Fruit fly (Drosophila melanogaster) whole organism, prepupa: ENCODE results near the gene Rtca.
A peak's percentile ranks its signal among the peaks of the same experiment; 100 is the strongest.

Experiments used
- Blimp-1 ChIP-seq: fragments of 200-800 bp; sonication (Bioruptor generic); optimal IDR thresholded peaks from 3 replicates; lab custom pipeline; 2017; ENCODE audit warnings: missing biosample characterization, missing genetic modification characterization, mild to moderate bottlenecking, moderate library complexity, missing genetic modification reagents
- CG10631 ChIP-seq: fragments of 200-800 bp; sonication (Bioruptor generic); optimal IDR thresholded peaks from 2 replicates; lab custom pipeline; 2016; ENCODE audit warnings: missing biosample characterization, missing genetic modification characterization
- CG10669 ChIP-seq: fragments of 200-800 bp; sonication (Bioruptor generic); optimal IDR thresholded peaks from 3 replicates; lab custom pipeline; 2018; ENCODE audit warnings: missing biosample characterization, mild to moderate bottlenecking, missing genetic modification characterization, moderate library complexity
- CG11294 ChIP-seq: fragments of 200-800 bp; sonication (Bioruptor generic); IDR thresholded peaks from 2 replicates; pipeline ENCODE4 v1.3.6; 2022; ENCODE audit warnings: missing biosample characterization, missing genetic modification characterization
- CG11762 ChIP-seq: fragments of 200-800 bp; sonication (Bioruptor generic); optimal IDR thresholded peaks from 3 replicates; lab custom pipeline; 2016; ENCODE audit warnings: missing biosample characterization, missing genetic modification characterization; ENCODE audit not compliant: insufficient read depth
- CG11902 ChIP-seq: fragments of 200-800 bp; sonication (Bioruptor generic); optimal IDR thresholded peaks from 3 replicates; lab custom pipeline; 2016; ENCODE audit warnings: missing biosample characterization, missing genetic modification characterization
- CG15336 ChIP-seq: fragments of 200-800 bp; sonication (Bioruptor generic); IDR thresholded peaks from 2 replicates; pipeline ENCODE4 v1.3.6; 2022; ENCODE audit warnings: missing biosample characterization, missing genetic modification characterization
- CG16779 ChIP-seq: fragments of 200-800 bp; sonication (Bioruptor generic); optimal IDR thresholded peaks from 3 replicates; lab custom pipeline; 2017; ENCODE audit warnings: missing biosample characterization, mild to moderate bottlenecking, missing genetic modification characterization
- CG32006 ChIP-seq: fragments of 200-800 bp; sonication (Bioruptor generic); optimal IDR thresholded peaks from 3 replicates; lab custom pipeline; 2017; ENCODE audit warnings: missing biosample characterization, mild to moderate bottlenecking, missing genetic modification characterization
- CG34406 ChIP-seq: fragments of 200-800 bp; sonication (Bioruptor generic); optimal IDR thresholded peaks from 3 replicates; lab custom pipeline; 2016; ENCODE audit warnings: missing biosample characterization, missing genetic modification characterization
- CG3919 ChIP-seq: fragments of 200-800 bp; sonication (Bioruptor generic); optimal IDR thresholded peaks from 3 replicates; lab custom pipeline; 2016; ENCODE audit warnings: missing biosample characterization, missing genetic modification characterization
- CG6163 ChIP-seq: fragments of 200-800 bp; sonication (Bioruptor generic); IDR thresholded peaks from 3 replicates; pipeline ENCODE4 v1.3.6; 2022; ENCODE audit warnings: missing biosample characterization, missing genetic modification characterization
- CG6276 ChIP-seq: fragments of 200-800 bp; sonication (Bioruptor generic); optimal IDR thresholded peaks from 2 replicates; lab custom pipeline; 2017; ENCODE audit warnings: missing biosample characterization, mild to moderate bottlenecking, missing genetic modification characterization
- CG6792 ChIP-seq: fragments of 200-800 bp; sonication (Bioruptor generic); optimal IDR thresholded peaks from 3 replicates; lab custom pipeline; 2016; ENCODE audit warnings: missing biosample characterization, missing genetic modification characterization
- CG6808 ChIP-seq: fragments of 200-800 bp; sonication (Bioruptor generic); optimal IDR thresholded peaks from 3 replicates; lab custom pipeline; 2017; ENCODE audit warnings: missing biosample characterization, missing genetic modification characterization, mild to moderate bottlenecking, moderate library complexity, missing genetic modification reagents
- CG6854 ChIP-seq: fragments of 200-800 bp; sonication (Bioruptor generic); optimal IDR thresholded peaks from 2 replicates; lab custom pipeline; 2017; ENCODE audit warnings: missing biosample characterization, mild to moderate bottlenecking, missing genetic modification characterization
- CG7368 ChIP-seq: fragments of 200-800 bp; sonication (Bioruptor generic); optimal IDR thresholded peaks from 3 replicates; lab custom pipeline; 2016; ENCODE audit warnings: missing biosample characterization, missing genetic modification characterization
- CG8119 ChIP-seq: fragments of 200-800 bp; sonication (Bioruptor generic); IDR thresholded peaks from 3 replicates; pipeline ENCODE4 v1.3.6; 2022; ENCODE audit warnings: missing biosample characterization, missing genetic modification characterization
- CG8632 ChIP-seq: fragments of 200-800 bp; sonication (Bioruptor generic); optimal IDR thresholded peaks from 3 replicates; lab custom pipeline; 2016; ENCODE audit warnings: missing biosample characterization, missing genetic modification characterization
- Eip75B ChIP-seq: fragments of 200-800 bp; sonication (Bioruptor generic); optimal IDR thresholded peaks from 3 replicates; lab custom pipeline; 2016; ENCODE audit warnings: missing biosample characterization, missing genetic modification characterization
- Eip78C ChIP-seq: fragments of 200-800 bp; sonication (Bioruptor generic); peaks from one replicate; lab custom pipeline; 2016; ENCODE audit warnings: missing biosample characterization, missing genetic modification characterization
- Ets21C ChIP-seq: fragments of 200-800 bp; sonication (Bioruptor generic); optimal IDR thresholded peaks from 3 replicates; lab custom pipeline; 2016; ENCODE audit warnings: missing biosample characterization, missing genetic modification characterization
- Ets96B ChIP-seq: fragments of 200-800 bp; optimal IDR thresholded peaks from 2 replicates; lab custom pipeline; 2019; ENCODE audit warnings: missing biosample characterization, mild to moderate bottlenecking, missing genetic modification characterization, moderate library complexity
- Gug ChIP-seq: fragments of 200-800 bp; sonication (Bioruptor generic); IDR thresholded peaks from 2 replicates; pipeline ENCODE4 v1.3.6; 2022; ENCODE audit warnings: missing biosample characterization, missing genetic modification characterization
- Hr38 ChIP-seq: sonication (Bioruptor generic); optimal IDR thresholded peaks from 2 replicates; lab custom pipeline; 2016; ENCODE audit warnings: missing biosample characterization, missing genetic modification characterization
- Hr39 ChIP-seq: fragments of 200-800 bp; sonication (Bioruptor generic); optimal IDR thresholded peaks from 2 replicates; lab custom pipeline; 2016; ENCODE audit warnings: missing biosample characterization, missing genetic modification characterization
- Lpt ChIP-seq: fragments of 200-800 bp; sonication (Bioruptor generic); optimal IDR thresholded peaks from 3 replicates; lab custom pipeline; 2016; ENCODE audit warnings: missing biosample characterization, missing genetic modification characterization
- Met ChIP-seq: fragments of 200-800 bp; sonication (Bioruptor generic); optimal IDR thresholded peaks from 3 replicates; lab custom pipeline; 2016; ENCODE audit warnings: missing biosample characterization, missing genetic modification characterization
- OdsH ChIP-seq: fragments of 200-800 bp; sonication (Bioruptor generic); optimal IDR thresholded peaks from 3 replicates; lab custom pipeline; 2016; ENCODE audit warnings: missing biosample characterization, missing genetic modification characterization
- Smox ChIP-seq: fragments of 200-800 bp; sonication (Bioruptor generic); optimal IDR thresholded peaks from 3 replicates; lab custom pipeline; 2016; ENCODE audit warnings: missing biosample characterization, missing genetic modification characterization
- Sox102F ChIP-seq: fragments of 200-800 bp; sonication (Bioruptor generic); optimal IDR thresholded peaks from 2 replicates; lab custom pipeline; 2016; ENCODE audit warnings: missing biosample characterization, mild to moderate bottlenecking, missing genetic modification characterization
- Sox14 ChIP-seq: fragments of 200-800 bp; sonication (Bioruptor generic); optimal IDR thresholded peaks from 3 replicates; lab custom pipeline; 2016; ENCODE audit warnings: missing biosample characterization, missing genetic modification characterization
- Sox15 ChIP-seq: fragments of 200-800 bp; sonication (Bioruptor generic); optimal IDR thresholded peaks from 3 replicates; lab custom pipeline; 2016; ENCODE audit warnings: missing biosample characterization, missing genetic modification characterization
- achi ChIP-seq: fragments of 200-800 bp; sonication (Bioruptor generic); optimal IDR thresholded peaks from 3 replicates; lab custom pipeline; 2016; ENCODE audit warnings: missing biosample characterization, missing genetic modification characterization
- dac ChIP-seq: fragments of 200-800 bp; sonication (Bioruptor generic); optimal IDR thresholded peaks from 2 replicates; lab custom pipeline; 2017; ENCODE audit warnings: missing biosample characterization, mild to moderate bottlenecking, missing genetic modification characterization
- dsx ChIP-seq: fragments of 200-800 bp; optimal IDR thresholded peaks from 3 replicates; lab custom pipeline; 2019; ENCODE audit warnings: missing biosample characterization, mild to moderate bottlenecking, missing genetic modification characterization, moderate library complexity; ENCODE audit not compliant: poor library complexity, severe bottlenecking
- eg ChIP-seq: fragments of 200-800 bp; sonication (Bioruptor generic); IDR thresholded peaks from 3 replicates; pipeline ENCODE4 v1.3.6; 2022; ENCODE audit warnings: missing biosample characterization, missing genetic modification characterization
- fd59A ChIP-seq: fragments of 200-800 bp; sonication (Bioruptor generic); optimal IDR thresholded peaks from 2 replicates; lab custom pipeline; 2017; ENCODE audit warnings: missing biosample characterization, mild to moderate bottlenecking, missing genetic modification characterization, missing genetic modification reagents
- fkh ChIP-seq: fragments of 200-800 bp; sonication (Bioruptor generic); optimal IDR thresholded peaks from 3 replicates; lab custom pipeline; 2017; ENCODE audit warnings: missing biosample characterization, mild to moderate bottlenecking, missing genetic modification characterization, moderate library complexity
- lz ChIP-seq: fragments of 200-800 bp; sonication (Bioruptor generic); optimal IDR thresholded peaks from 3 replicates; lab custom pipeline; 2016; ENCODE audit warnings: missing biosample characterization, missing genetic modification characterization
- net ChIP-seq: fragments of 200-800 bp; sonication (Bioruptor generic); optimal IDR thresholded peaks from 3 replicates; lab custom pipeline; 2016; ENCODE audit warnings: missing biosample characterization, missing genetic modification characterization
- pdm3 ChIP-seq: fragments of 200-800 bp; sonication (Bioruptor generic); optimal IDR thresholded peaks from 3 replicates; lab custom pipeline; 2016; ENCODE audit warnings: missing biosample characterization, missing genetic modification characterization
- salr ChIP-seq, 2 experiments: fragments of 200-800 bp; sonication (Bioruptor generic); optimal IDR thresholded peaks; 3 replicates each; lab custom pipeline; 2016 to 2018; ENCODE audit warnings: missing biosample characterization in 2 of 2, missing genetic modification characterization in 2 of 2, mild to moderate bottlenecking in 1 of 2
- svp ChIP-seq: fragments of 200-800 bp; sonication (Bioruptor generic); peaks from one replicate; lab custom pipeline; 2016; ENCODE audit warnings: missing biosample characterization, missing genetic modification characterization
- topi ChIP-seq: fragments of 200-800 bp; sonication (Bioruptor generic); optimal IDR thresholded peaks from 3 replicates; lab custom pipeline; 2016; ENCODE audit warnings: missing biosample characterization, missing genetic modification characterization

Gene Rtca

dm6 chrX:2103859-2104258 is 31.6 kb downstream of the Rtca start:
- TF ChIP-seq CG11902 (GFP tag; lab: Kevin White, UChicago) = no peak
- no peak for TF ChIP-seq Sox15 (GFP tag; lab: Kevin White, UChicago)
- no peak for TF ChIP-seq CG32006 (GFP tag; lab: Kevin White, UChicago)
- no peak for TF ChIP-seq OdsH
- no peak for TF ChIP-seq CG8119
- TF ChIP-seq Ets96B (tag; lab: Kevin White, UChicago) = no peak
- TF ChIP-seq fkh (GFP tag; lab: Kevin White, UChicago) = peak; percentile 51
- TF ChIP-seq Smox (GFP tag; lab: Kevin White, UChicago) = no peak

dm6 chrX:2104365-2104764 is 32.2 kb downstream of the Rtca start:
- TF ChIP-seq eg (GFP tag; lab: Robert Waterston, UW) (no peak), Eip78C (GFP tag; lab: Kevin White, UChicago) (no peak), CG16779 (tag; lab: Kevin White, UChicago) (no peak), CG6808 (GFP tag; lab: Kevin White, UChicago) (no peak), Blimp-1 (no peak), CG6854 (GFP tag; lab: Kevin White, UChicago) (no peak), OdsH (no peak), dac (GFP tag; lab: Kevin White, UChicago) (no peak), Hr39 (GFP tag; lab: Kevin White, UChicago) (no peak), Sox102F (GFP tag; lab: Kevin White, UChicago) (no peak), lz (GFP tag; lab: Kevin White, UChicago) (no peak), CG8119 (no peak), Gug (GFP tag; lab: Robert Waterston, UW) (no peak), CG6792 (no peak), CG7368 (no peak), Smox (GFP tag; lab: Kevin White, UChicago) (no peak)

- TF ChIP-seq CG10669 (GFP tag; lab: Kevin White, UChicago) (no peak), Met (GFP tag; lab: Kevin White, UChicago) (no peak), achi (GFP tag; lab: Kevin White, UChicago) (no peak), Lpt (GFP tag; lab: Kevin White, UChicago) (no peak), Ets21C (GFP tag; lab: Kevin White, UChicago) (no peak), Eip75B (GFP tag; lab: Kevin White, UChicago) (no peak), salr (GFP tag; optimal IDR thresholded peaks at IDR 0.05; lab: Kevin White, UChicago) (no peak), Sox14 (GFP tag; lab: Kevin White, UChicago) (no peak), Smox (GFP tag; lab: Kevin White, UChicago) (no peak), CG34406 (no peak), dac (GFP tag; lab: Kevin White, UChicago) (no peak), topi (GFP tag; lab: Kevin White, UChicago) (no peak), CG8632 (no peak), CG6854 (GFP tag; lab: Kevin White, UChicago) (no peak)
Observed at dm6 chrX:2106367-2106766, 34.2 kb downstream of the Rtca start.

DNA sequence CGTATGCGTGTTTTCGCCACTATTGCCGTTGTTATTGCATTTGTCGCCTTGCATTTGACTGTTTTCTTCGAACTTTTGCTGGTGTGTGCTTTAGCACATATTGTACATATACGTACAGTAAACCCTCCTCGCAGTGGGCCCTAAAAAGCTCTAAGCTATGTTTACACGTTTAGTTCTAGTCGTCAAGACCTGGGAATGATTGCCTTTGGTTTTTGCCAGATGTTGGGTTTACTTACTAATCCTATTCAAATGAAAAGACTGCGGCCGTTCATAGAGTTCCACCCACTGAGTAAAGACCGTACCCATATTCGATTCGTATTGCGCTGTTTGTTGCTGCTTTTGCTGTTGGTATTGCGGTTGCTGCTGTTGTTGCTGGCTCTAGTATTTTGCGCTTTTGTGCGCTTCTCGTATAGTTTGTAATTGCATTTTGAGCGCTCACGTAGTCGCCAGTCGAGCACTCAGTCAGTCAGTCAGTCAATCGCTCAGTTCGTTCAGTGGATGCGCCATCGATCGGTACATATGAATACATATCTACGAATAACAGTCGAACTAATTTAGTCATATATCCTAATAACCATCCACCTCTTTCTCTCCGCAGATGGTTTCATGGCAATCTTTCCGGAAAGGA is 35.7 kb downstream of the Rtca start:
- TF ChIP-seq eg (GFP tag; lab: Robert Waterston, UW) (peak; percentile 90), svp (GFP tag; lab: Kevin White, UChicago) (peak; percentile 9), Ets96B (tag; lab: Kevin White, UChicago) (no peak), Hr38 (GFP tag; lab: Kevin White, UChicago) (no peak), Ets21C (GFP tag; lab: Kevin White, UChicago) (no peak), CG6163 (GFP tag; lab: Robert Waterston, UW) (peak; percentile 84), CG15336 (GFP tag; lab: Robert Waterston, UW) (peak; percentile 90), dsx (no peak), CG11294 (GFP tag; lab: Robert Waterston, UW) (peak; percentile 86), CG10631 (GFP tag; lab: Kevin White, UChicago) (peak; percentile 10), CG7368 (no peak), fd59A (GFP tag; lab: Kevin White, UChicago) (no peak), Gug (GFP tag; lab: Robert Waterston, UW) (peak; percentile 69), achi (GFP tag; lab: Kevin White, UChicago) (peak; percentile 49), pdm3 (GFP tag; lab: Kevin White, UChicago) (peak; percentile 68), CG32006 (GFP tag; lab: Kevin White, UChicago) (peak; percentile 84), net (peak; percentile 67), CG3919 (GFP tag; lab: Kevin White, UChicago) (peak; percentile 24), dac (GFP tag; lab: Kevin White, UChicago) (peak; percentile 82), CG6854 (GFP tag; lab: Kevin White, UChicago) (no peak), CG8119 (peak; percentile 84), CG6276 (peak; percentile 83), CG11762 (no peak)
